Worm (Caenorhabditis elegans) whole organism, L4 larva: ENCODE results near the gene arid-1.

Experiments
- F10B5.3 ChIP-seq: sonication (generic microtip); optimal IDR thresholded peaks from 2 replicates; lab custom pipeline; 2016; ENCODE audit warnings: mild to moderate bottlenecking, missing genetic modification characterization, missing compliant biosample characterization
- aly-2 ChIP-seq: sonication (generic microtip); optimal IDR thresholded peaks from 2 replicates; lab custom pipeline; 2018; ENCODE audit warnings: missing biosample characterization, missing genetic modification characterization
- ama-1 ChIP-seq: fragments of 150-350 bp; optimal IDR thresholded peaks from 2 replicates; lab custom pipeline; 2014; ENCODE audit warnings: inconsistent platforms, mixed read lengths
- cey-2 ChIP-seq: sonication (generic microtip); optimal IDR thresholded peaks from 3 replicates; lab custom pipeline; 2017; ENCODE audit warnings: missing genetic modification characterization, mild to moderate bottlenecking, missing compliant biosample characterization, antibody characterized with exemption, borderline replicate concordance; ENCODE audit not compliant: insufficient read depth
- zag-1 ChIP-seq: fragments of 150-350 bp; optimal IDR thresholded peaks from 2 replicates; lab custom pipeline; 2014; ENCODE audit warnings: missing biosample characterization, missing genetic modification characterization

ce11 chrV:211388-212168 lies 25.6 kb downstream of the arid-1 start:
- no peak for TF ChIP-seq zag-1 (tag; lab: Kevin White, UChicago)
- no peak for TF ChIP-seq F10B5.3
- TF ChIP-seq ama-1: no peak
- no peak for TF ChIP-seq cey-2 (tag; lab: Kevin White, UChicago)
- TF ChIP-seq aly-2: no peak
